Worm (Caenorhabditis elegans) whole organism, L4 larva: ENCODE results near the gene atg-10.

ENCODE experiments used
- ama-1 ChIP-seq: fragments of 150-350 bp; optimal IDR thresholded peaks from 2 replicates; lab custom pipeline; 2014; ENCODE audit warnings: inconsistent platforms, mixed read lengths
- ces-1 ChIP-seq: fragments of 150-350 bp; sonication (generic microtip); optimal IDR thresholded peaks from 4 replicates; lab custom pipeline; 2014; ENCODE audit warnings: missing biosample characterization, missing genetic modification reagents, missing genetic modification characterization
- egl-27 ChIP-seq: sonication (generic microtip); optimal IDR thresholded peaks from 3 replicates; lab custom pipeline; 2017; ENCODE audit warnings: missing biosample characterization, missing genetic modification reagents, missing genetic modification characterization
- egl-43 ChIP-seq: fragments of 200-800 bp; sonication (Bioruptor generic); IDR thresholded peaks from 2 replicates; pipeline ENCODE4 v1.3.6; 2022; ENCODE audit warnings: missing genetic modification reagents, missing genetic modification characterization, missing compliant biosample characterization
- fkh-10 ChIP-seq: fragments of 150-350 bp; optimal IDR thresholded peaks from 2 replicates; lab custom pipeline; 2014; ENCODE audit warnings: missing biosample characterization, missing genetic modification reagents, missing genetic modification characterization
- lin-13 ChIP-seq: fragments of 150-350 bp; optimal IDR thresholded peaks from 2 replicates; lab custom pipeline; 2014; ENCODE audit warnings: missing biosample characterization, missing genetic modification reagents, missing genetic modification characterization
- lin-15B ChIP-seq: fragments of 150-350 bp; sonication (generic microtip); optimal IDR thresholded peaks from 3 replicates; lab custom pipeline; 2014; ENCODE audit warnings: missing biosample characterization, missing genetic modification characterization
- nhr-10 ChIP-seq: fragments of 150-350 bp; optimal IDR thresholded peaks from 2 replicates; lab custom pipeline; 2014; ENCODE audit warnings: missing biosample characterization, missing genetic modification characterization
- nhr-11 ChIP-seq: fragments of 150-350 bp; optimal IDR thresholded peaks from 2 replicates; lab custom pipeline; 2014; ENCODE audit warnings: missing biosample characterization, missing genetic modification characterization
- unc-62 ChIP-seq, 3 experiments: fragments of 150-350 bp in 1 of 3; sonication (generic microtip); optimal IDR thresholded peaks in 2 of 3; peaks in 1 of 3; 1 replicate in 1 of 3; 2 replicates in 2 of 3; lab custom pipeline; 2014 to 2017; ENCODE audit warnings: missing biosample characterization in 3 of 3, missing genetic modification characterization in 3 of 3, missing genetic modification reagents in 3 of 3, missing genotype in 1 of 3

ce11 chrII:8650644-8651159 lies 8.2 kb upstream of the atg-10 start, which contains the start of gene pyr-1:
- TF ChIP-seq lin-13 (GFP tag; lab: Kevin White, UChicago) (no peak), ama-1 (lab: Kevin White, UChicago) (no peak), nhr-10 (tag; lab: Kevin White, UChicago) (no peak), fkh-10 (GFP tag; lab: Kevin White, UChicago) (no peak), ces-1 (no peak), lin-15B (tag; lab: Kevin White, UChicago) (no peak), nhr-11 (tag; lab: Kevin White, UChicago) (no peak), unc-62 (GFP tag; optimal IDR thresholded peaks at IDR 0.05 in 1 of 2; lab: Kevin White, UChicago) (peak in 1 of 2 experiments; percentile 55), unc-62 (tag; optimal IDR thresholded peaks at IDR 0.05; lab: Kevin White, UChicago) (no peak), egl-27 (tag; lab: Kevin White, UChicago) (no peak), egl-43 (GFP tag; lab: Robert Waterston, UW) (no peak)
